Worm (Caenorhabditis elegans) whole organism, late embryonic: ENCODE results near the gene sdz-1.

Experiments
- hlh-30 ChIP-seq: sonication (generic microtip); optimal IDR thresholded peaks from 2 replicates; lab custom pipeline; 2017; ENCODE audit warnings: antibody characterized with exemption, missing genetic modification characterization, missing compliant biosample characterization; ENCODE audit not compliant: insufficient read depth
- mec-3 ChIP-seq: sonication (generic microtip); optimal IDR thresholded peaks from 2 replicates; lab custom pipeline; 2016; ENCODE audit warnings: borderline replicate concordance, missing genetic modification characterization, missing compliant biosample characterization
- pha-4 ChIP-seq: fragments of 150-350 bp; optimal IDR thresholded peaks from 2 replicates; lab custom pipeline; 2018; ENCODE audit warnings: missing biosample characterization, missing genetic modification reagents, missing genetic modification characterization
- pqm-1 ChIP-seq: sonication (generic microtip); optimal IDR thresholded peaks from 2 replicates; lab custom pipeline; 2016; ENCODE audit warnings: missing genetic modification characterization, missing compliant biosample characterization
- unc-55 ChIP-seq: sonication (generic microtip); optimal IDR thresholded peaks from 2 replicates; lab custom pipeline; 2017; ENCODE audit warnings: missing biosample characterization, missing genetic modification reagents, missing genetic modification characterization

DNA sequence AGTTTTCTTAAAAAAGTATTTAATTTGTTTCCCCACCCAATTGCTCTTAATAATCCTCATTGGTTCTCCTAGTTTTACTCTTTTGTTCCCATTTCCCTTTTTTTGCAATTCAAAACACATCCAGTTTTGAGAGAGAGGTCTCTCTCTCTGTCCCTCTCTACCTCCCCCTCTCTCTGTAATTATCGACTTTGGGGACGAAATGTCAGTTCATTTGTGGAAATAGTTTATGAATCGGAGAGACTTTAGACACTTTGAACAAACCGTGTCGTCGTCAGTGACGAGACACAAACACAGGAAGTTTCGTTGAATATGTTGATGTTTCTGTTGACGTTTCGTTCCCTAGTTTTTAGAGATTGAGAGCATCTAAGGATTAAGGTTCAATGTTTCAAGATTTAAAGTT is 37.0 kb downstream of the sdz-1 start:
- TF ChIP-seq mec-3 (tag; lab: Kevin White, UChicago) (no peak), hlh-30 (tag; lab: Kevin White, UChicago) (no peak), pha-4 (tag; lab: Kevin White, UChicago) (no peak), unc-55 (GFP tag; lab: Kevin White, UChicago) (no peak), pqm-1 (no peak)
